Worm (Caenorhabditis elegans) whole organism, young adult: ENCODE data around the gene W06G6.17.

Experiments
- K11D2.4 ChIP-seq: fragments of 200-800 bp; sonication (Bioruptor generic); IDR thresholded peaks from 2 replicates; pipeline ENCODE4 v1.3.6; 2022; ENCODE audit warnings: missing genetic modification reagents, missing genetic modification characterization, missing compliant biosample characterization
- Y67H2A.10 ChIP-seq: fragments of 200-800 bp; sonication (Bioruptor generic); conservative IDR thresholded peaks from 2 replicates; pipeline ENCODE4 v1.3.6; 2022; ENCODE audit warnings: missing genetic modification reagents, missing genetic modification characterization, missing compliant biosample characterization
- Y95B8A.8 ChIP-seq: fragments of 200-800 bp; sonication (Bioruptor generic); IDR thresholded peaks from 2 replicates; pipeline ENCODE4 v1.3.6; 2022; ENCODE audit warnings: missing genetic modification reagents, missing genetic modification characterization, missing compliant biosample characterization
- ama-1 ChIP-seq, 3 experiments: fragments of 150-350 bp in 1 of 3; sonication (generic microtip) in 2 of 3; optimal IDR thresholded peaks; 2 replicates each; lab custom pipeline; 2014 to 2018; ENCODE audit warnings: missing biosample characterization in 2 of 3, missing genetic modification characterization in 2 of 3, missing genetic modification reagents in 2 of 3
- cebp-1 ChIP-seq, 2 experiments: fragments of 200-800 bp in 1 of 2; sonication (Bioruptor generic) in 1 of 2; sonication (generic microtip) in 1 of 2; IDR thresholded peaks in 1 of 2; optimal IDR thresholded peaks in 1 of 2; 2 replicates each; pipeline versions ENCODE4 v1.3.6 to Lab custom; 2017 to 2022; ENCODE audit warnings: missing compliant biosample characterization in 2 of 2, missing genetic modification characterization in 2 of 2, mild to moderate bottlenecking in 1 of 2, missing genetic modification reagents in 1 of 2, moderate library complexity in 1 of 2
- cebp-2 ChIP-seq: fragments of 200-800 bp; sonication (Bioruptor generic); IDR thresholded peaks from 2 replicates; pipeline ENCODE4 v1.3.6; 2022; ENCODE audit warnings: missing genetic modification characterization, missing compliant biosample characterization
- efl-1 ChIP-seq: fragments of 150-350 bp; optimal IDR thresholded peaks from 2 replicates; lab custom pipeline; 2014; ENCODE audit warnings: missing biosample characterization, missing genetic modification reagents, missing genetic modification characterization
- him-1 ChIP-seq: sonication (generic microtip); optimal IDR thresholded peaks from 2 replicates; lab custom pipeline; 2016; ENCODE audit warnings: missing genotype, missing genetic modification reagents, missing genetic modification characterization, missing compliant biosample characterization
- hlh-12 ChIP-seq: sonication (generic microtip); optimal IDR thresholded peaks from 2 replicates; lab custom pipeline; 2016; ENCODE audit warnings: missing genetic modification characterization, missing compliant biosample characterization
- rcor-1 ChIP-seq: fragments of 200-800 bp; sonication (Bioruptor generic); IDR thresholded peaks from 2 replicates; pipeline ENCODE4 v1.3.6; 2022; ENCODE audit warnings: missing genetic modification reagents, missing genetic modification characterization, missing compliant biosample characterization
- tlf-1 ChIP-seq: fragments of 200-800 bp; sonication (Bioruptor generic); optimal IDR thresholded peaks from 2 replicates; lab custom pipeline; 2018; ENCODE audit warnings: mild to moderate bottlenecking, missing genetic modification characterization, missing compliant biosample characterization
- unc-62 ChIP-seq: fragments of 150-350 bp; optimal IDR thresholded peaks from 2 replicates; lab custom pipeline; 2014; ENCODE audit warnings: missing biosample characterization, missing genetic modification reagents, missing genetic modification characterization
- ztf-26 ChIP-seq: sonication (generic microtip); optimal IDR thresholded peaks from 2 replicates; lab custom pipeline; 2017; ENCODE audit warnings: missing genetic modification characterization, missing compliant biosample characterization

- TF ChIP-seq Y95B8A.8 (GFP tag; lab: Robert Waterston, UW) (no peak), ama-1 (optimal IDR thresholded peaks at IDR 0.05; lab: Kevin White, UChicago) (no peak), ama-1 (GFP tag; optimal IDR thresholded peaks at IDR 0.05; lab: Kevin White, UChicago) (no peak), K11D2.4 (GFP tag; lab: Robert Waterston, UW) (no peak), cebp-2 (no peak), him-1 (tag; lab: Kevin White, UChicago) (no peak), ztf-26 (no peak), Y67H2A.10 (GFP tag; lab: Robert Waterston, UW) (no peak), cebp-1 (GFP tag; IDR thresholded peaks at IDR 0.05; lab: Robert Waterston, UW) (no peak), cebp-1 (tag; optimal IDR thresholded peaks at IDR 0.05; lab: Kevin White, UChicago) (no peak), rcor-1 (GFP tag; lab: Robert Waterston, UW) (no peak), unc-62 (GFP tag; lab: Kevin White, UChicago) (no peak), hlh-12 (tag; lab: Kevin White, UChicago) (no peak), tlf-1 (GFP tag; lab: Kevin White, UChicago) (no peak), efl-1 (GFP tag; lab: Kevin White, UChicago) (no peak)
Observed at ce11 chrV:16627962-16628361, 17.1 kb downstream of the W06G6.17 start, which contains the start of gene oac-53.
